Worm (Caenorhabditis elegans) whole organism, early embryonic: ENCODE data around the gene C39D10.11.

Experiments
- B0310.2 ChIP-seq: sonication (generic microtip); optimal IDR thresholded peaks from 2 replicates; lab custom pipeline; 2016; ENCODE audit warnings: mild to moderate bottlenecking, missing genetic modification characterization, missing compliant biosample characterization
- F13C5.2 ChIP-seq: sonication (generic microtip); optimal IDR thresholded peaks from 2 replicates; lab custom pipeline; 2017; ENCODE audit warnings: mild to moderate bottlenecking, missing genetic modification characterization, inconsistent platforms, missing compliant biosample characterization
- ama-1 ChIP-seq: fragments of 150-350 bp; optimal IDR thresholded peaks from 2 replicates; lab custom pipeline; 2014
- ceh-13 ChIP-seq: fragments of 200-800 bp; sonication (Bioruptor generic); optimal IDR thresholded peaks from 2 replicates; lab custom pipeline; 2018; ENCODE audit warnings: mild to moderate bottlenecking, missing genetic modification characterization, missing compliant biosample characterization
- ets-7 ChIP-seq: sonication (generic microtip); optimal IDR thresholded peaks from 2 replicates; lab custom pipeline; 2016; ENCODE audit warnings: missing genotype, missing genetic modification characterization, missing compliant biosample characterization
- flt-1 ChIP-seq: fragments of 200-800 bp; sonication (Bioruptor generic); IDR thresholded peaks from 2 replicates; pipeline ENCODE4 v1.3.6; 2022; ENCODE audit warnings: missing genetic modification characterization, missing compliant biosample characterization
- hmbx-1 ChIP-seq: sonication (generic microtip); optimal IDR thresholded peaks from 2 replicates; lab custom pipeline; 2016; ENCODE audit warnings: mild to moderate bottlenecking, missing genetic modification characterization, missing compliant biosample characterization
- sea-1 ChIP-seq: fragments of 200-800 bp; sonication (Bioruptor generic); conservative IDR thresholded peaks from 2 replicates; pipeline ENCODE4 v1.3.6; 2022; ENCODE audit warnings: missing genetic modification characterization, missing compliant biosample characterization
- tbx-11 ChIP-seq: fragments of 200-800 bp; sonication (Bioruptor generic); IDR thresholded peaks from 2 replicates; pipeline ENCODE4 v1.3.6; 2022; ENCODE audit warnings: missing genetic modification characterization, missing compliant biosample characterization
- tbx-37 ChIP-seq: fragments of 200-800 bp; sonication (Bioruptor generic); conservative IDR thresholded peaks from 2 replicates; pipeline ENCODE4 v1.3.6; 2022; ENCODE audit warnings: missing genetic modification reagents, missing genetic modification characterization, missing compliant biosample characterization

DNA sequence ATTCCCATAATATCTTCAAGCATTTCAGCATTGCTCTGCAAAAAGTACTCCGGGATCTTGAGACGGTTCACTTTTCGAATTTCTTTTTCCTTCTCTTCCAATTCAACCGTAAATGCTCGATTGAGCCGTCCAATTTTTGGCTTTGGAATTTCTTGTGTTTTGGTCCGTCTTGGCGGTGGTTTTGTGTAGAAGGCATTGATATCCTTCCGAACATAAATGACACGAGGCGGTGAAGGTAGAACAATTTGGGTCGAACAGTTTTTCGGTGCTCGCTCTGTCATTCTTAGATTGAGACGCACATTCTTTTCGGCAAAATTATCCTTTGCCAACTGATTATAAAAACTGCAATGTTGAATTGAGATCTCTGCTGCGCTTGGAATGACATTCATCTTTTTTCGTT lies 39.6 kb downstream of the C39D10.11 start:
- TF ChIP-seq ama-1 (no peak), flt-1 (GFP tag; lab: Robert Waterston, UW) (no peak), sea-1 (no peak), ceh-13 (GFP tag; lab: Kevin White, UChicago) (no peak), F13C5.2 (tag; lab: Kevin White, UChicago) (no peak), ets-7 (tag; lab: Kevin White, UChicago) (no peak), B0310.2 (tag; lab: Kevin White, UChicago) (no peak), tbx-37 (no peak), hmbx-1 (no peak), tbx-11 (GFP tag; lab: Robert Waterston, UW) (no peak)
